Fruit fly (Drosophila melanogaster) whole organism: ENCODE results near the gene CG32269.

ENCODE experiments used
- EcR ChIP-seq, 2 experiments: fragments of >200 bp; optimal IDR thresholded peaks; 2 replicates each; lab custom pipeline; 2017; ENCODE audit warnings: missing biosample characterization in 2 of 2, missing genetic modification characterization in 2 of 2, missing genetic modification reagents in 2 of 2
- pan ChIP-seq: fragments of >200 bp; optimal IDR thresholded peaks from 2 replicates; lab custom pipeline; 2017
- psq ChIP-seq: fragments of >200 bp; optimal IDR thresholded peaks from 2 replicates; lab custom pipeline; 2017
- usp ChIP-seq: fragments of >200 bp; optimal IDR thresholded peaks from 2 replicates; lab custom pipeline; 2017; ENCODE audit warnings: missing biosample characterization, missing genetic modification characterization, mixed read lengths

- TF ChIP-seq usp (GFP tag; lab: Kevin White, UChicago): no peak
- no peak for TF ChIP-seq pan (lab: Kevin White, UChicago)
- no peak for TF ChIP-seq EcR (GFP tag; optimal IDR thresholded peaks at IDR 0.05; lab: Kevin White, UChicago)
- TF ChIP-seq psq (lab: Kevin White, UChicago): no peak
Measured at dm6 chr3L:3251659-3252490, 43.1 kb upstream of the CG32269 start.
